Worm (Caenorhabditis elegans): Measurements from ENCODE around the gene ppat-1.

The ppat-1 gene

ce11 chrIII:4705207-4705606, 16.1 kb downstream of the ppat-1 start, which contains the start of gene pgap-2:
Gene pgap-2 (plus strand): TSS chrIII:4705507.
- no peak for TF ChIP-seq unc-39 (tag; optimal IDR thresholded peaks at IDR 0.05)
- TF ChIP-seq sptf-1 (tag; optimal IDR thresholded peaks at IDR 0.05) = no peak
- no peak for TF ChIP-seq ceh-39 (tag; optimal IDR thresholded peaks at IDR 0.05)
- no peak for TF ChIP-seq cnd-1 (tag; optimal IDR thresholded peaks at IDR 0.05)
- no peak for TF ChIP-seq nhr-28 (tag; optimal IDR thresholded peaks at IDR 0.05)
- no peak for TF ChIP-seq elt-3 (tag; optimal IDR thresholded peaks at IDR 0.05)
- no peak for TF ChIP-seq ztf-11 (tag; optimal IDR thresholded peaks at IDR 0.05)
- TF ChIP-seq zip-8 (tag; optimal IDR thresholded peaks at IDR 0.05) = no peak
- no peak for TF ChIP-seq mls-2 (tag; optimal IDR thresholded peaks at IDR 0.05)
- TF ChIP-seq bed-3 (GFP tag; optimal IDR thresholded peaks at IDR 0.05) = no peak
- no peak for TF ChIP-seq tbx-8 (GFP tag; optimal IDR thresholded peaks at IDR 0.05)
- no peak for TF ChIP-seq hlh-1 (tag; optimal IDR thresholded peaks at IDR 0.05)

- TF ChIP-seq ztf-11 (tag; optimal IDR thresholded peaks at IDR 0.05) = no peak
- no peak for TF ChIP-seq unc-62 (GFP tag; optimal IDR thresholded peaks at IDR 0.05)
- TF ChIP-seq nhr-2 (tag; optimal IDR thresholded peaks at IDR 0.05) = no peak
- TF ChIP-seq lin-32 (GFP tag; optimal IDR thresholded peaks at IDR 0.05) = no peak
- TF ChIP-seq sptf-1 (tag; optimal IDR thresholded peaks at IDR 0.05) = no peak
- no peak for TF ChIP-seq snpc-4 (tag; optimal IDR thresholded peaks at IDR 0.05)
- TF ChIP-seq lsy-2 (tag; optimal IDR thresholded peaks at IDR 0.05) = no peak
- TF ChIP-seq bed-3 (GFP tag; optimal IDR thresholded peaks at IDR 0.05) = no peak
- no peak for TF ChIP-seq blmp-1 (tag; optimal IDR thresholded peaks at IDR 0.05)
- TF ChIP-seq flh-1 (GFP tag; optimal IDR thresholded peaks at IDR 0.05) = no peak
- TF ChIP-seq mls-2 (tag; optimal IDR thresholded peaks at IDR 0.05) = no peak
- no peak for TF ChIP-seq lin-13 (tag; optimal IDR thresholded peaks at IDR 0.05)
- no peak for TF ChIP-seq mab-5 (tag; optimal IDR thresholded peaks at IDR 0.05)
- no peak for TF ChIP-seq ceh-39 (tag; optimal IDR thresholded peaks at IDR 0.05)
- no peak for TF ChIP-seq pha-4 (tag; optimal IDR thresholded peaks at IDR 0.05)
Observed at ce11 chrIII:4706678-4707077, 17.6 kb downstream of the ppat-1 start, which contains the start of gene T04A8.13. Gene T04A8.13 (plus strand): TSS chrIII:4706978.

ce11 chrIII:4708909-4709308, 19.8 kb downstream of the ppat-1 start, which contains the start of gene T04A8.18:
Gene T04A8.18 (plus strand): TSS chrIII:4709209.
- TF ChIP-seq lin-32 (GFP tag; optimal IDR thresholded peaks at IDR 0.05) = no peak
- no peak for TF ChIP-seq elt-1 (tag; optimal IDR thresholded peaks at IDR 0.05; ENCODE audit: borderline replicate concordance, insufficient read depth)

ce11 chrIII:4715088-4715487, 26.0 kb downstream of the ppat-1 start, which contains the start of gene him-18:
Gene him-18 (minus strand): TSS chrIII:4715188.
- TF ChIP-seq lsy-2 (tag; optimal IDR thresholded peaks at IDR 0.05) (no peak), ces-1 (GFP tag; optimal IDR thresholded peaks at IDR 0.05) (no peak), ceh-39 (tag; optimal IDR thresholded peaks at IDR 0.05) (no peak), cnd-1 (tag; optimal IDR thresholded peaks at IDR 0.05) (no peak), nhr-237 (tag; optimal IDR thresholded peaks at IDR 0.05) (no peak), elt-3 (tag; optimal IDR thresholded peaks at IDR 0.05) (no peak), ceh-43 (GFP tag; optimal IDR thresholded peaks at IDR 0.05) (no peak), drap-1 (GFP tag; optimal IDR thresholded peaks at IDR 0.05) (no peak), ztf-11 (tag; optimal IDR thresholded peaks at IDR 0.05) (no peak), mls-2 (tag; optimal IDR thresholded peaks at IDR 0.05) (no peak), nhr-12 (tag; optimal IDR thresholded peaks at IDR 0.05) (no peak), hlh-1 (tag; optimal IDR thresholded peaks at IDR 0.05) (no peak), bed-3 (GFP tag; optimal IDR thresholded peaks at IDR 0.05) (no peak), tbx-8 (GFP tag; optimal IDR thresholded peaks at IDR 0.05) (no peak), lin-32 (GFP tag; optimal IDR thresholded peaks at IDR 0.05) (no peak), snpc-4 (tag; optimal IDR thresholded peaks at IDR 0.05) (no peak), ham-2 (GFP tag; optimal IDR thresholded peaks at IDR 0.05) (no peak)

- no peak for TF ChIP-seq snpc-4 (tag; optimal IDR thresholded peaks at IDR 0.05)
- peak; percentile 42 for TF ChIP-seq pha-4 (tag; optimal IDR thresholded peaks at IDR 0.05)
- TF ChIP-seq unc-62 (GFP tag; optimal IDR thresholded peaks at IDR 0.05) = no peak
- TF ChIP-seq drap-1 (GFP tag; optimal IDR thresholded peaks at IDR 0.05) = peak; percentile 12
- TF ChIP-seq M03D4.4 (tag; optimal IDR thresholded peaks at IDR 0.05) = no peak
- peak; percentile 81 for TF ChIP-seq lin-13 (tag; optimal IDR thresholded peaks at IDR 0.05)
- TF ChIP-seq ham-2 (GFP tag; optimal IDR thresholded peaks at IDR 0.05) = peak; percentile 16
- no peak for TF ChIP-seq zip-8 (tag; optimal IDR thresholded peaks at IDR 0.05)
- peak; percentile 44 for TF ChIP-seq nhr-237 (tag; optimal IDR thresholded peaks at IDR 0.05)
Observed at ce11 chrIII:4720620-4721227, 31.6 kb downstream of the ppat-1 start, which contains the start of gene emb-5. Gene emb-5 (minus strand): TSS chrIII:4720670.

All from whole organism, mixed stage, embryonic.